Worm (Caenorhabditis elegans) whole organism, L1 larva: ENCODE results near the gene C48B4.7.

Experiments used
- C34B4.2 ChIP-seq: sonication (generic microtip); optimal IDR thresholded peaks from 2 replicates; lab custom pipeline; 2017; ENCODE audit warnings: mild to moderate bottlenecking, missing genetic modification characterization, missing compliant biosample characterization
- F16B12.6 ChIP-seq: fragments of 150-350 bp; optimal IDR thresholded peaks from 2 replicates; lab custom pipeline; 2014; ENCODE audit warnings: missing biosample characterization, missing genetic modification characterization
- Y116A8C.19 ChIP-seq: sonication (generic microtip); optimal IDR thresholded peaks from 2 replicates; lab custom pipeline; 2016; ENCODE audit warnings: missing compliant biosample characterization, missing genetic modification characterization, borderline replicate concordance
- aha-1 ChIP-seq: fragments of 150-350 bp; optimal IDR thresholded peaks from 2 replicates; lab custom pipeline; 2014; ENCODE audit warnings: missing biosample characterization, missing genetic modification characterization
- aly-2 ChIP-seq: fragments of 150-350 bp; optimal IDR thresholded peaks from 2 replicates; lab custom pipeline; 2014; ENCODE audit warnings: missing biosample characterization, missing genetic modification characterization
- ama-1 ChIP-seq: fragments of 150-350 bp; optimal IDR thresholded peaks from 2 replicates; lab custom pipeline; 2014
- ceh-8 ChIP-seq: fragments of 200-800 bp; sonication (Bioruptor generic); optimal IDR thresholded peaks from 2 replicates; lab custom pipeline; 2018; ENCODE audit warnings: mild to moderate bottlenecking, missing genetic modification characterization, moderate library complexity, missing compliant biosample characterization
- ceh-82 ChIP-seq, 3 experiments: fragments of 150-350 bp in 1 of 3; sonication (generic microtip) in 2 of 3; optimal IDR thresholded peaks; 2 replicates each; lab custom pipeline; 2014 to 2017; ENCODE audit warnings: missing biosample characterization in 3 of 3, missing genetic modification characterization in 3 of 3
- ceh-90 ChIP-seq: sonication (generic microtip); optimal IDR thresholded peaks from 2 replicates; lab custom pipeline; 2016; ENCODE audit warnings: missing genetic modification characterization, missing compliant biosample characterization
- ces-1 ChIP-seq: fragments of 150-350 bp; optimal IDR thresholded peaks from 2 replicates; lab custom pipeline; 2014; ENCODE audit warnings: missing biosample characterization, missing genetic modification reagents, missing genetic modification characterization
- dpl-1 ChIP-seq, 3 experiments: fragments of 150-350 bp in 2 of 3; sonication (generic microtip) in 1 of 3; optimal IDR thresholded peaks; 2 replicates each; lab custom pipeline; 2014 to 2017; ENCODE audit warnings: missing biosample characterization in 3 of 3, missing genetic modification characterization in 3 of 3, missing genetic modification reagents in 3 of 3
- efl-1 ChIP-seq, 4 experiments: fragments of 150-350 bp; optimal IDR thresholded peaks in 3 of 4; peaks in 1 of 4; 1 replicate in 1 of 4; 2 replicates in 3 of 4; lab custom pipeline; 2014; ENCODE audit warnings: missing biosample characterization in 2 of 4, missing genetic modification characterization in 2 of 4, missing genetic modification reagents in 2 of 4
- egl-13 ChIP-seq: sonication (generic microtip); optimal IDR thresholded peaks from 2 replicates; lab custom pipeline; 2016; ENCODE audit warnings: missing genotype, missing genetic modification reagents, missing genetic modification characterization, missing compliant biosample characterization
- elt-2 ChIP-seq: sonication (generic microtip); optimal IDR thresholded peaks from 2 replicates; lab custom pipeline; 2016; ENCODE audit warnings: missing genetic modification characterization, mild to moderate bottlenecking, inconsistent platforms, missing compliant biosample characterization, missing genetic modification reagents
- fkh-10 ChIP-seq: sonication (generic microtip); optimal IDR thresholded peaks from 2 replicates; lab custom pipeline; 2017; ENCODE audit warnings: missing biosample characterization, missing genetic modification reagents, missing genetic modification characterization
- fos-1 ChIP-seq: fragments of 150-350 bp; optimal IDR thresholded peaks from 2 replicates; lab custom pipeline; 2014; ENCODE audit warnings: missing biosample characterization, missing genetic modification characterization
- hlh-4 ChIP-seq: sonication (generic microtip); optimal IDR thresholded peaks from 2 replicates; lab custom pipeline; 2016; ENCODE audit warnings: mild to moderate bottlenecking, missing genetic modification characterization, missing compliant biosample characterization
- hpl-2 ChIP-seq: fragments of 150-350 bp; optimal IDR thresholded peaks from 2 replicates; lab custom pipeline; 2014; ENCODE audit warnings: missing biosample characterization, missing genetic modification reagents, missing genetic modification characterization
- isw-1 ChIP-seq: fragments of 200-800 bp; sonication (Bioruptor generic); IDR thresholded peaks from 2 replicates; pipeline ENCODE4 v1.3.6; 2022; ENCODE audit warnings: missing genetic modification characterization, missing compliant biosample characterization
- lin-13 ChIP-seq: fragments of 150-350 bp; optimal IDR thresholded peaks from 2 replicates; lab custom pipeline; 2014; ENCODE audit warnings: missing biosample characterization, missing genetic modification reagents, missing genetic modification characterization
- lin-15B ChIP-seq: fragments of 150-350 bp; sonication (generic microtip); optimal IDR thresholded peaks from 3 replicates; lab custom pipeline; 2014; ENCODE audit warnings: missing biosample characterization, missing genetic modification characterization
- lin-35 ChIP-seq, 2 experiments: fragments of 150-350 bp; optimal IDR thresholded peaks; 2 replicates each; lab custom pipeline; 2014; ENCODE audit warnings: missing biosample characterization in 2 of 2, missing genetic modification characterization in 2 of 2, missing genetic modification reagents in 2 of 2
- lir-3 ChIP-seq: sonication (generic microtip); optimal IDR thresholded peaks from 2 replicates; lab custom pipeline; 2016; ENCODE audit warnings: mild to moderate bottlenecking, missing genetic modification characterization, moderate library complexity, missing compliant biosample characterization; ENCODE audit not compliant: poor library complexity
- lsy-2 ChIP-seq, 2 experiments: fragments of 150-350 bp; optimal IDR thresholded peaks; 2 replicates each; lab custom pipeline; 2014; ENCODE audit warnings: missing biosample characterization in 2 of 2, missing genetic modification characterization in 2 of 2
- mab-9 ChIP-seq: fragments of 200-800 bp; sonication (Bioruptor generic); IDR thresholded peaks from 2 replicates; pipeline ENCODE4 v1.3.6; 2022; ENCODE audit warnings: missing genetic modification reagents, missing genetic modification characterization, missing compliant biosample characterization
- mef-2 ChIP-seq: fragments of 150-350 bp; optimal IDR thresholded peaks from 2 replicates; lab custom pipeline; 2014; ENCODE audit warnings: missing biosample characterization, missing genetic modification characterization
- nhr-237 ChIP-seq: fragments of 150-350 bp; optimal IDR thresholded peaks from 2 replicates; lab custom pipeline; 2014; ENCODE audit warnings: missing biosample characterization, missing genetic modification characterization
- nhr-47 ChIP-seq: sonication (generic microtip); optimal IDR thresholded peaks from 2 replicates; lab custom pipeline; 2016; ENCODE audit warnings: mild to moderate bottlenecking, missing genetic modification characterization, moderate library complexity, missing compliant biosample characterization
- nhr-76 ChIP-seq: sonication (generic microtip); optimal IDR thresholded peaks from 2 replicates; lab custom pipeline; 2017; ENCODE audit warnings: missing biosample characterization, missing genetic modification characterization
- nhr-77 ChIP-seq: fragments of 150-350 bp; optimal IDR thresholded peaks from 2 replicates; lab custom pipeline; 2014; ENCODE audit warnings: missing biosample characterization, missing genetic modification characterization
- nhr-84 ChIP-seq: sonication (generic microtip); optimal IDR thresholded peaks from 2 replicates; lab custom pipeline; 2017; ENCODE audit warnings: missing biosample characterization, missing genetic modification characterization
- nhr-85 ChIP-seq: sonication (generic microtip); peaks from one replicate; lab custom pipeline; 2016; ENCODE audit warnings: missing genetic modification characterization, inconsistent platforms, missing compliant biosample characterization
- nhr-90 ChIP-seq: sonication (generic microtip); optimal IDR thresholded peaks from 2 replicates; lab custom pipeline; 2016; ENCODE audit warnings: mild to moderate bottlenecking, missing genetic modification characterization, missing compliant biosample characterization; ENCODE audit not compliant: poor library complexity
- pag-3 ChIP-seq: sonication (generic microtip); optimal IDR thresholded peaks from 2 replicates; lab custom pipeline; 2017; ENCODE audit warnings: missing genetic modification characterization, mild to moderate bottlenecking, missing compliant biosample characterization, antibody characterized with exemption, borderline replicate concordance; ENCODE audit not compliant: insufficient read depth
- skn-1 ChIP-seq: fragments of 150-350 bp; optimal IDR thresholded peaks from 2 replicates; lab custom pipeline; 2014; ENCODE audit warnings: missing biosample characterization, missing genetic modification characterization
- sptf-1 ChIP-seq: fragments of 150-350 bp; optimal IDR thresholded peaks from 2 replicates; lab custom pipeline; 2014; ENCODE audit warnings: missing biosample characterization, missing genetic modification characterization
- sup-37 ChIP-seq: fragments of 200-800 bp; sonication (Bioruptor generic); optimal IDR thresholded peaks from 2 replicates; lab custom pipeline; 2018; ENCODE audit warnings: mild to moderate bottlenecking, missing genetic modification characterization, missing compliant biosample characterization
- swsn-7 ChIP-seq: sonication (generic microtip); optimal IDR thresholded peaks from 2 replicates; lab custom pipeline; 2016; ENCODE audit warnings: missing genetic modification characterization, missing compliant biosample characterization
- tbx-2 ChIP-seq: sonication (generic microtip); optimal IDR thresholded peaks from 2 replicates; lab custom pipeline; 2016; ENCODE audit warnings: missing genetic modification characterization, missing compliant biosample characterization
- unc-30 ChIP-seq: sonication (generic microtip); optimal IDR thresholded peaks from 2 replicates; lab custom pipeline; 2017; ENCODE audit warnings: missing biosample characterization, missing genetic modification characterization
- unc-62 ChIP-seq: fragments of 150-350 bp; optimal IDR thresholded peaks from 2 replicates; lab custom pipeline; 2014; ENCODE audit warnings: missing biosample characterization, missing genetic modification reagents, missing genetic modification characterization
- xbp-1 ChIP-seq: sonication (generic microtip); optimal IDR thresholded peaks from 2 replicates; lab custom pipeline; 2016; ENCODE audit warnings: missing genetic modification characterization, missing compliant biosample characterization
- zag-1 ChIP-seq: fragments of 150-350 bp; optimal IDR thresholded peaks from 2 replicates; lab custom pipeline; 2014; ENCODE audit warnings: missing biosample characterization, missing genetic modification characterization
- ztf-4 ChIP-seq: fragments of 150-350 bp; optimal IDR thresholded peaks from 2 replicates; lab custom pipeline; 2014; ENCODE audit warnings: missing biosample characterization, missing genetic modification characterization

The C48B4.7 gene

ce11 chrIII:9570869-9571268 lies 11.6 kb upstream of the C48B4.7 start:
- TF ChIP-seq lin-15B (tag; lab: Kevin White, UChicago) (peak; percentile 9), egl-13 (no peak), aha-1 (tag; lab: Kevin White, UChicago) (no peak), efl-1 (optimal IDR thresholded peaks at IDR 0.05; lab: Kevin White, UChicago) (peak in 1 of 2 experiments; percentile 81), efl-1 (GFP tag; optimal IDR thresholded peaks at IDR 0.05 in 1 of 2; lab: Kevin White, UChicago) (peak; percentile 84 to 98), C34B4.2 (tag; lab: Kevin White, UChicago) (no peak), nhr-84 (tag; lab: Kevin White, UChicago) (no peak), tbx-2 (tag; lab: Kevin White, UChicago) (peak; percentile 3), nhr-85 (tag; lab: Kevin White, UChicago) (no peak), nhr-90 (tag; lab: Kevin White, UChicago) (no peak), hlh-4 (no peak), lin-35 (GFP tag; optimal IDR thresholded peaks at IDR 0.05; lab: Kevin White, UChicago) (peak; percentile 59 to 81), unc-30 (tag; lab: Kevin White, UChicago) (no peak), isw-1 (no peak), dpl-1 (GFP tag; optimal IDR thresholded peaks at IDR 0.05; lab: Kevin White, UChicago) (peak; percentile 66 to 77 (median 75)), nhr-47 (tag; lab: Kevin White, UChicago) (no peak), fos-1 (no peak), nhr-76 (no peak), lsy-2 (tag; optimal IDR thresholded peaks at IDR 0.05; lab: Kevin White, UChicago) (peak in 1 of 2 experiments; percentile 59), skn-1 (tag; lab: Kevin White, UChicago) (no peak), xbp-1 (tag; lab: Kevin White, UChicago) (peak; percentile 78)

DNA sequence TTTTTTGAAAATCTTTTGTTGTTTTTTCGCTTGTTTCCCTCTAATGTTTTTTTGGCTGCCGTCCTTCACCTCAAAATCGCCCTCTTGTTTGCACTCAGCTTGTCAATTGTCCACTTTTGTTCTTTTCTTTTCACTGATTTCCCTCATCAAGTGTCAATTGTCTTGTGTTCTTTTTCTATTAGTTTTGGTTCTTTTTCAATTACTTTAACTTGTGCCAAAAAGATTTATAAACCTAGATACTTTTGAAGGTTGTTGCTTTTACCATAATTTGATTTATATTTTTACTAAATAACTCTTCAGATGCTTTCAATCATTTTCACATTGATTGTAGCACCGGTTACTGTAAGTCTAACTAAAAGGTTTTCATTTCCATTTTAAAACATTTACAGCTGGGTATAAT lies 9.2 kb upstream of the C48B4.7 start, which contains the start of gene C48B4.13:
Gene C48B4.13 (plus strand): TSS at position 301 of the 400 bp plus-strand sequence.
- TF ChIP-seq unc-30 (tag; lab: Kevin White, UChicago) (no peak), lin-35 (GFP tag; optimal IDR thresholded peaks at IDR 0.05; lab: Kevin White, UChicago) (no peak), ces-1 (GFP tag; lab: Kevin White, UChicago) (no peak), sup-37 (GFP tag; lab: Kevin White, UChicago) (no peak), elt-2 (no peak), mab-9 (GFP tag; lab: Robert Waterston, UW) (no peak)

DNA sequence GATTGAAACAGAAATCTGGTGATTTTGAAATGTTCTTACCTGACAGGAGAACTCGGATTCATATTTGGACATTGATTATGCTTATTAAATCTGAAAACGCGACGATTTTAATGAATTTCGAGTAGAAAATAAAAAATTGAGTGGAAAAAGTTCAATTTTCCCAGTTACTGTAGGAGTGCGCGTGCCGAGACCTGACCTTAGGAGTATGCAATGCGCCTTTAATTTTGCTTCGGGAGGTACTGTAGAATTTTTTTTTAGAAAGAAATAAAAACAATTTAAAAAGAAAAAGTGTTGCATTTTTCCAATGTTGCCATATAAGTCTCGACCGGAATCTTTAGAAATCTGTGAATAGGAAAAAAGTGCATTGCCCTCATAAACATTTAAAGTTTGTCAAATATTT lies 6.7 kb upstream of the C48B4.7 start, which contains the start of gene C48B4.11:
Gene C48B4.11 (minus strand): TSS at position 143 of the 400 bp plus-strand sequence.
- no peak for TF ChIP-seq pag-3
- no peak for TF ChIP-seq ceh-8 (GFP tag; lab: Kevin White, UChicago)
- TF ChIP-seq mef-2, result no peak
- no peak for TF ChIP-seq Y116A8C.19 (tag; lab: Kevin White, UChicago)
- TF ChIP-seq dpl-1 (GFP tag; optimal IDR thresholded peaks at IDR 0.05; lab: Kevin White, UChicago), result no peak
- TF ChIP-seq fkh-10 (GFP tag; lab: Kevin White, UChicago), result no peak
- no peak for TF ChIP-seq nhr-76
- TF ChIP-seq lin-15B (tag; lab: Kevin White, UChicago), result no peak
- no peak for TF ChIP-seq aly-2 (tag; lab: Kevin White, UChicago)
- TF ChIP-seq nhr-237, result no peak
- no peak for TF ChIP-seq xbp-1 (tag; lab: Kevin White, UChicago)
- TF ChIP-seq lin-13 (GFP tag; lab: Kevin White, UChicago), result no peak
- no peak for TF ChIP-seq ceh-90 (tag; lab: Kevin White, UChicago)
- TF ChIP-seq hpl-2 (GFP tag; lab: Kevin White, UChicago), result no peak
- TF ChIP-seq nhr-77 (tag; lab: Kevin White, UChicago), result no peak

ce11 chrIII:9564410-9564809 lies 5.2 kb upstream of the C48B4.7 start, which contains the start of gene C48B4.10:
TSS of gene C48B4.10 (minus strand) at chrIII:9564510.
- TF ChIP-seq lir-3 (tag; lab: Kevin White, UChicago) (no peak), hlh-4 (no peak), C34B4.2 (tag; lab: Kevin White, UChicago) (no peak), ztf-4 (tag; lab: Kevin White, UChicago) (no peak), ama-1 (lab: Kevin White, UChicago) (no peak), egl-13 (no peak), nhr-237 (no peak), swsn-7 (tag; lab: Kevin White, UChicago) (no peak), hpl-2 (GFP tag; lab: Kevin White, UChicago) (no peak), pag-3 (no peak), zag-1 (no peak), F16B12.6 (no peak), unc-62 (GFP tag; lab: Kevin White, UChicago) (no peak), sptf-1 (no peak), ceh-82 (tag; optimal IDR thresholded peaks at IDR 0.05; lab: Kevin White, UChicago) (no peak), efl-1 (optimal IDR thresholded peaks at IDR 0.05; lab: Kevin White, UChicago) (no peak), efl-1 (GFP tag; optimal IDR thresholded peaks at IDR 0.05 in 1 of 2; lab: Kevin White, UChicago) (no peak), lin-35 (GFP tag; optimal IDR thresholded peaks at IDR 0.05; lab: Kevin White, UChicago) (no peak)
- TF ChIP-seq, all 84 proteins: peak for 0
